Worm (Caenorhabditis elegans) whole organism, late embryonic: ENCODE data around the gene T28D6.3.

ENCODE experiments used
- F13H6.1 ChIP-seq: sonication (generic microtip); optimal IDR thresholded peaks from 2 replicates; lab custom pipeline; 2016; ENCODE audit warnings: missing genetic modification characterization, missing compliant biosample characterization
- Y22D7AL.16 ChIP-seq: sonication (generic microtip); optimal IDR thresholded peaks from 2 replicates; lab custom pipeline; 2016; ENCODE audit warnings: missing genetic modification characterization, missing compliant biosample characterization
- ahr-1 ChIP-seq: sonication (generic microtip); optimal IDR thresholded peaks from 2 replicates; lab custom pipeline; 2016; ENCODE audit warnings: missing genetic modification characterization, missing compliant biosample characterization
- ama-1 ChIP-seq: fragments of 150-350 bp; optimal IDR thresholded peaks from 2 replicates; lab custom pipeline; 2014
- ceh-14 ChIP-seq: sonication (generic microtip); optimal IDR thresholded peaks from 2 replicates; lab custom pipeline; 2016; ENCODE audit warnings: missing genotype, missing genetic modification characterization, missing compliant biosample characterization
- ceh-2 ChIP-seq: sonication (generic microtip); optimal IDR thresholded peaks from 2 replicates; lab custom pipeline; 2016; ENCODE audit warnings: missing genotype, missing genetic modification characterization, missing compliant biosample characterization
- ceh-31 ChIP-seq: sonication (generic microtip); optimal IDR thresholded peaks from 2 replicates; lab custom pipeline; 2016; ENCODE audit warnings: missing genetic modification characterization, missing compliant biosample characterization
- ceh-45 ChIP-seq: fragments of 200-800 bp; sonication (Bioruptor generic); IDR thresholded peaks from 2 replicates; pipeline ENCODE4 v1.3.6; 2022; ENCODE audit warnings: missing genetic modification reagents, missing genetic modification characterization, missing compliant biosample characterization
- ceh-48 ChIP-seq: sonication (generic microtip); optimal IDR thresholded peaks from 2 replicates; lab custom pipeline; 2016; ENCODE audit warnings: missing genetic modification characterization, inconsistent platforms, missing compliant biosample characterization
- ceh-6 ChIP-seq: fragments of 200-800 bp; sonication (Bioruptor generic); optimal IDR thresholded peaks from 2 replicates; lab custom pipeline; 2018; ENCODE audit warnings: mild to moderate bottlenecking, missing genetic modification characterization, missing compliant biosample characterization
- ceh-9 ChIP-seq: sonication (generic microtip); optimal IDR thresholded peaks from 2 replicates; lab custom pipeline; 2016; ENCODE audit warnings: mild to moderate bottlenecking, missing genetic modification characterization, inconsistent platforms, missing compliant biosample characterization
- che-1 ChIP-seq: sonication (generic microtip); optimal IDR thresholded peaks from 2 replicates; lab custom pipeline; 2016; ENCODE audit warnings: mild to moderate bottlenecking, missing genetic modification characterization, missing compliant biosample characterization
- dmd-4 ChIP-seq: sonication (generic microtip); optimal IDR thresholded peaks from 2 replicates; lab custom pipeline; 2016; ENCODE audit warnings: borderline replicate concordance, missing genetic modification characterization, missing compliant biosample characterization
- dve-1 ChIP-seq: sonication (generic microtip); optimal IDR thresholded peaks from 2 replicates; lab custom pipeline; 2017; ENCODE audit warnings: antibody characterized with exemption, mild to moderate bottlenecking, missing genetic modification characterization, missing compliant biosample characterization
- elt-2 ChIP-seq: sonication (generic microtip); optimal IDR thresholded peaks from 2 replicates; lab custom pipeline; 2016; ENCODE audit warnings: missing genetic modification reagents, missing genetic modification characterization, missing compliant biosample characterization
- fkh-10 ChIP-seq: fragments of 150-350 bp; optimal IDR thresholded peaks from 2 replicates; lab custom pipeline; 2014; ENCODE audit warnings: missing biosample characterization, missing genetic modification reagents, missing genetic modification characterization
- gmeb-2 ChIP-seq: sonication (generic microtip); optimal IDR thresholded peaks from 2 replicates; lab custom pipeline; 2016; ENCODE audit warnings: missing genetic modification characterization, inconsistent platforms, missing compliant biosample characterization
- hlh-13 ChIP-seq: fragments of 200-800 bp; sonication (Bioruptor generic); optimal IDR thresholded peaks from 2 replicates; lab custom pipeline; 2018; ENCODE audit warnings: mild to moderate bottlenecking, missing genetic modification characterization, missing compliant biosample characterization
- hlh-30 ChIP-seq: sonication (generic microtip); optimal IDR thresholded peaks from 2 replicates; lab custom pipeline; 2017; ENCODE audit warnings: antibody characterized with exemption, missing genetic modification characterization, missing compliant biosample characterization; ENCODE audit not compliant: insufficient read depth
- hlh-6 ChIP-seq: sonication (generic microtip); optimal IDR thresholded peaks from 2 replicates; lab custom pipeline; 2016; ENCODE audit warnings: missing genotype, missing genetic modification characterization, missing compliant biosample characterization
- madf-2 ChIP-seq: sonication (generic microtip); optimal IDR thresholded peaks from 2 replicates; lab custom pipeline; 2017; ENCODE audit warnings: missing genetic modification characterization, missing compliant biosample characterization
- mec-3 ChIP-seq: sonication (generic microtip); optimal IDR thresholded peaks from 2 replicates; lab custom pipeline; 2016; ENCODE audit warnings: borderline replicate concordance, missing genetic modification characterization, missing compliant biosample characterization
- nfya-1 ChIP-seq: sonication (generic microtip); optimal IDR thresholded peaks from 2 replicates; lab custom pipeline; 2017; ENCODE audit warnings: missing genetic modification characterization, mild to moderate bottlenecking, missing compliant biosample characterization, antibody characterized with exemption, moderate library complexity
- odd-2 ChIP-seq: sonication (generic microtip); optimal IDR thresholded peaks from 2 replicates; lab custom pipeline; 2017; ENCODE audit warnings: antibody characterized with exemption, mild to moderate bottlenecking, missing genetic modification characterization, missing compliant biosample characterization
- pax-1 ChIP-seq: fragments of 150-350 bp; optimal IDR thresholded peaks from 2 replicates; lab custom pipeline; 2014; ENCODE audit warnings: missing biosample characterization, missing genetic modification characterization
- pha-4 ChIP-seq: fragments of 150-350 bp; optimal IDR thresholded peaks from 2 replicates; lab custom pipeline; 2018; ENCODE audit warnings: missing biosample characterization, missing genetic modification reagents, missing genetic modification characterization
- pros-1 ChIP-seq: fragments of 150-350 bp; optimal IDR thresholded peaks from 2 replicates; lab custom pipeline; 2014; ENCODE audit warnings: missing biosample characterization, missing genetic modification reagents, missing genetic modification characterization
- rnt-1 ChIP-seq: sonication (generic microtip); optimal IDR thresholded peaks from 2 replicates; lab custom pipeline; 2016; ENCODE audit warnings: missing genetic modification characterization, missing compliant biosample characterization
- sox-2 ChIP-seq: fragments of 200-800 bp; sonication (Bioruptor generic); IDR thresholded peaks from 2 replicates; pipeline ENCODE4 v1.3.6; 2022; ENCODE audit warnings: missing genetic modification reagents, missing genetic modification characterization, missing compliant biosample characterization
- sox-4 ChIP-seq: sonication (generic microtip); optimal IDR thresholded peaks from 2 replicates; lab custom pipeline; 2017; ENCODE audit warnings: mild to moderate bottlenecking, missing genetic modification characterization, inconsistent platforms, missing compliant biosample characterization
- tbx-2 ChIP-seq: sonication (generic microtip); optimal IDR thresholded peaks from 2 replicates; lab custom pipeline; 2016; ENCODE audit warnings: missing genetic modification characterization, missing compliant biosample characterization
- ttx-3 ChIP-seq: sonication (generic microtip); optimal IDR thresholded peaks from 2 replicates; lab custom pipeline; 2016; ENCODE audit warnings: missing genetic modification reagents, missing genetic modification characterization, missing compliant biosample characterization
- unc-42 ChIP-seq: sonication (generic microtip); optimal IDR thresholded peaks from 2 replicates; lab custom pipeline; 2016; ENCODE audit warnings: missing genotype, missing genetic modification characterization, missing compliant biosample characterization
- unc-55 ChIP-seq: sonication (generic microtip); optimal IDR thresholded peaks from 2 replicates; lab custom pipeline; 2017; ENCODE audit warnings: missing biosample characterization, missing genetic modification reagents, missing genetic modification characterization

The T28D6.3 gene

DNA sequence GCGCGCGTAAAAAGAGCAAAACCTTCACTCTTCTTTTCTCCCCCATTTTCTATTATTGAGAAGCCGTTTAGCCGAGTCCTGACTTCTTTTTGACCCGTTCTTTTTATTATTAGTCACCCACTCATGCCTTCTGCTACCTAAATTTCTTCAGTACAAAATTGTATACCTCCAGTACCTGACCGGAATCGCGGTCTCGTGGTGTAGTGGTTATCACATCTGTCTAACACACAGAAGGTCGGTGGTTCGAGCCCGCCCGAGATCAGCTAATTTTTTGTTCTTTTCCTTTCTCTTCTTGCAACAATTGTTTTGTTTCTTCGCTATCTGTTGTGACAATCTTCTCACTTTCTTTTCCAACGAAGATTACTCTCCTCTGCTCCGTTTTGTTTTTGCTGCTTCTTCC lies 13.7 kb upstream of the T28D6.3 start:
- TF ChIP-seq sox-4 (tag; lab: Kevin White, UChicago) (no peak), hlh-30 (tag; lab: Kevin White, UChicago) (peak; percentile 5), ceh-2 (tag; lab: Kevin White, UChicago) (no peak), F13H6.1 (no peak)

DNA sequence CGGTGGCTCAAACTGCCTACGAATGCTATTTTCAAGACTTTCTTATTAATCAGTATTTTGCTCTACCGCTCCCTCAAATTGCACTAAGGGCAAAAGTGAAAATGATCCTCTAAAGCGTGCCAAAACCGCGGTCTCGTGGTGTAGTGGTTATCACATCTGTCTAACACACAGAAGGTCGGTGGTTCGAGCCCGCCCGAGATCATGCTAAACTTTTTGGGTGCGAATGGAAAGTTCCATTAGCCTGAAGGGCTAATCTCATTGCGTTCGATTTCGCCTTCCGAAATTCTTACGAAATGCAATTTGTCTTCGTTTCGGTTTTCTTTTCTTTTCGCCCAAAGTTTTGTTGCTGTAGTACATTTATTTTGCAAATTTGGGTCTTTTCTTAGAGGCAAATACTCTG lies 13.1 kb upstream of the T28D6.3 start:
- TF ChIP-seq ceh-31 (peak; percentile 49), dve-1 (tag; lab: Kevin White, UChicago) (peak; percentile 1), pros-1 (no peak), elt-2 (tag; lab: Kevin White, UChicago) (peak; percentile 1), pha-4 (no peak), pax-1 (tag; lab: Kevin White, UChicago) (no peak), fkh-10 (GFP tag; lab: Kevin White, UChicago) (no peak), tbx-2 (tag; lab: Kevin White, UChicago) (no peak), ama-1 (no peak), rnt-1 (tag; lab: Kevin White, UChicago) (no peak), ceh-6 (GFP tag; lab: Kevin White, UChicago) (peak; percentile 33), unc-42 (tag; lab: Kevin White, UChicago) (peak; percentile 87), dmd-4 (tag; lab: Kevin White, UChicago) (no peak), hlh-6 (tag; lab: Kevin White, UChicago) (no peak)

DNA sequence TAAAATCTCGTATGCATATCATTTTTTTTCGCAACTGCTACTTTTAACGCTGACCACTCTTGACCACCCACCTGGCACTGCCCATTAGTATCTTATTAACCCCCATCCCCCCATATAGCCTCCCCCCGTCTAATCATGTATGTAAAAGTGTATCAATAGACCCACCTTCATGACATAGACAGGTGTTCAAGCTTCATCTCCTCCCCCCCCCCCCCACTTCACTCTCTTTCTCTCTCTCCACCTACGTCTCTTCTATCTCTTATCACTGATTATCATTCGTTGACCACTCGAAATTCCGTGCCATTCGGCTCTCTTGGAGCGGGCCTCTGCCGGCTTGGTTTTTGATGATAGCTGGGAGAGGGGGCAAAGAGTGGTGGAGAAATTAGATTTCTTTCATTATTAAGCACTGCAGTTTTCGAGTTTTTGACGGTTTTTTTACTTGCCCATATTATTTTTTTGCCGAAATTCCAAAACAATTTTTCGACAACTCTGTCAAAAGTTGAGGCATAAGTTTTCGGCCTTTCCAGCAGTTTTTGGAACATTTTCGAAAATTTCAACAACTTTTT lies 10.7 kb upstream of the T28D6.3 start:
- TF ChIP-seq tbx-2 (tag; lab: Kevin White, UChicago) (no peak), sox-4 (tag; lab: Kevin White, UChicago) (peak; percentile 36), unc-55 (peak; percentile 8), pha-4 (no peak)

DNA sequence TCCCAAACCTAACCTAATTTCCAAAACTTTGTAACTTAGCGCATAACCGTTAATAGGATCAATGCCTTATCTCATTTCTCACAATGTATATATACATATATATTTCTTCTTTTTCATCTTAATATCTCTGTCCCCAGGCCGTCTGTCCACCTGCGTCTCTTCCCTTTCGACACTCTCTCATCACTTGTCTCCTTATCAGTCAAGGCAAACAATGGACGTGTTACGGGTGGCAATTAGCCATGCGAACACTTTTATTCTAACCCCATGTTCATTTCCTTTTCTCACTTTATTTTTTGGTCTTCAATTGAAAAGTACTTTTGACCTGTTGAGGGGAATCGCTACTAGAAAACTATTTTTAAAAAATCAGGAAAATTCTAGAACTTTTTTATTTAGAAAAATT lies 9.1 kb upstream of the T28D6.3 start:
- TF ChIP-seq elt-2 (tag; lab: Kevin White, UChicago): peak; percentile 71
- TF ChIP-seq ceh-2 (tag; lab: Kevin White, UChicago): no peak
- TF ChIP-seq, all 69 proteins: peak for 1

DNA sequence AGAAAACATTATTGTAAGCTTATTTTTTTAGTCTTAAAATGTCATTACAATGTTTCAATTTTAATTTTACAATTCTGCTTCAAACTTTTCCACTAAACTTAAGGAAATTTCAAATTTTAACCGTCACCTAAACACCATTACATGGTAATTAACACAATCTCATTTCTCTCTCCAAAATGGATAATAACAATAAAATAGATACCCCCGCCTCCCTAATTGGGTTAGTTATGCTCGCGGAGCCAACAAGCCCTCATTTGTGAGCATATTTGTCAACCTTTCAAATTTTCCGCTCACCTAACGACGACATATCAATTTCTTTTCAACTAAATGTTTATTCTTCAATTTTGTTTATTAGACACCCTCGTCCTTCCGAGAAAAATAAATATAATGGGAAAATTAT lies 8.3 kb upstream of the T28D6.3 start:
- peak; percentile 92 for TF ChIP-seq unc-42 (tag; lab: Kevin White, UChicago)
- TF ChIP-seq ceh-45 (GFP tag; lab: Robert Waterston, UW): no peak

DNA sequence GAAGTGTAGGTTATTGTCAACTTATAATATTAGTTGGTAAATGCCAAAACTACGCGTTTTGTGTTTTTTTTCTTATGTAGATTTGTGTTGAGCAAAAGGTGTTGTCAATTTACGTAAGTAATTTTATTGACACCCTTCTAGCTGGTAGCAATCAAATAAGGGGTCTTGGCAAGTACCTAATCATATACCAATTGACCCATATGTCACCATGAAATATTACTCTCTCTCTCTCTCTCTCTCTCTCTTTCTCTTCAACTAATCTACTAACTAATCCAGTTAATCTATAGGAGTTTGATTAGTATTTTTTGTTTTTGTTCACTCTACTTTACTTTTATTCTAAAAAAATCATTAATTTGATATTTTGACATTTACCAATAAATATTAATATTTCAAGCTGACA lies 7.1 kb upstream of the T28D6.3 start:
- TF ChIP-seq che-1 (no peak), ceh-14 (tag; lab: Kevin White, UChicago) (peak; percentile 52), ceh-48 (tag; lab: Kevin White, UChicago) (no peak), unc-42 (tag; lab: Kevin White, UChicago) (peak; percentile 34)

DNA sequence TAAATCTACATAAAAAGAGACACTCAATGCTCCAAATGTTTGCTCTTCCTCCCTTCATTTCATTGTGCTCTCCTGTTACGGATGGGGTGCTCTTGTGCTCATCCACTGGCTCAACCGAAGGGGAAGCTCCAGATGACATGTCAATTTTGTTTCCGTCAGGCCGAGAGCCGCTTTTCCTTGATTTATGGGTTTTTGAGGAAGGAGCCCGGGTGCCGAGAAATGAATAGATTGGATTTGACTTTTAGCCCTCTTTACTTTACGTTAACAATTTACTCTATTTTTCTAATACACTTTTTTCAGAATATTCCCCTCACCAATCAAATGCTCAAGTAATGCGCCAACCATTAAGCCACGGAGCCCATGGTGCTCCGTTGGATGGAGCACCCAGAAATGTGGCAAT lies 6.4 kb upstream of the T28D6.3 start, which contains the start of gene T28D6.4:
TSS of gene T28D6.4 (plus strand) at position 301 of the 400 bp plus-strand sequence.
- TF ChIP-seq ttx-3 (no peak), ceh-31 (no peak), ceh-2 (tag; lab: Kevin White, UChicago) (no peak), dve-1 (tag; lab: Kevin White, UChicago) (no peak), hlh-13 (GFP tag; lab: Kevin White, UChicago) (no peak), ceh-9 (no peak)

DNA sequence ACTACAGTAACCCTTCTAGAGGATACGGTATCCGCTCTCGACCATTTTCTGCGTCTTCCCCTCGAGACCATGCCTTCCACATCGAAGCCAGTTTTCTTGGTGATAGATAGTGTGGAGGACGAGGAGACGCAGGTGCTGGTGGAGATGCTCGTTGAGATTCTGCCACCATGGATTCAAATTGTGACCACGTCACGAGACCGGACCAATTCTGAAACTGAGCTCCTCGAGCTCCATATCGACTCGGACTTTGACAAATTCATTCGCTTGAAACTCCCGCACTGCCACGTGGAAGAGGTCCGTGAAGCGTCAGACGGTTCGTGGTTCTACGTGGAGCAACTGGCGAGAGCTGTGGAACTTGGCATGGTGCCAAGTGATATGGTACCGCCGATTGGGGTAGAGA lies 5.2 kb upstream of the T28D6.3 start:
- TF ChIP-seq odd-2 (no peak), hlh-6 (tag; lab: Kevin White, UChicago) (no peak), gmeb-2 (tag; lab: Kevin White, UChicago) (no peak), hlh-13 (GFP tag; lab: Kevin White, UChicago) (no peak), Y22D7AL.16 (tag; lab: Kevin White, UChicago) (no peak), madf-2 (tag; lab: Kevin White, UChicago) (no peak), dmd-4 (tag; lab: Kevin White, UChicago) (no peak), nfya-1 (no peak), ahr-1 (tag; lab: Kevin White, UChicago) (no peak), mec-3 (tag; lab: Kevin White, UChicago) (no peak), unc-55 (no peak), rnt-1 (tag; lab: Kevin White, UChicago) (no peak), ceh-48 (tag; lab: Kevin White, UChicago) (no peak), ceh-31 (no peak), sox-2 (no peak), dve-1 (tag; lab: Kevin White, UChicago) (no peak), elt-2 (tag; lab: Kevin White, UChicago) (no peak), ttx-3 (no peak)
